Worm (Caenorhabditis elegans): ENCODE results near the gene srg-15.

srg-15 gene

DNA sequence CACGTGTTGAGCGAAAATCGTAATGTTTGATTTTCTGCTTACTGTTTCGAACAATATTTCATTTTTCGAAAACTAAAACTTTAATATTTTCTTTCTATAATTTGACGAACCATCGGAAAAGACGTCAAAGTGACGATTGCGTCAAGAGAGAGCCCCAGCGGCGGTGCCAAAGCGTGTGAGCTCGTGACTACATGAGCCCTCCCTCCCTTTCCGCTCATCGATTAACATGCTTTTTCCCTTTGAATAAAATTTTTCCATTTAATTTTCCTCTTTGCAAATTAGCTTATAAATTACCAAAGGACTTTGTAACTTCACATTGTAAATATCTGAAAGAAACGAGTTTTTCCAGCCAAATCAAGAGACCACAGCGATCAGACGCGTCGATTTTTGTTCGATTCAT is 32.8 kb upstream of the srg-15 start:
- TF ChIP-seq unc-42 (tag; optimal IDR thresholded peaks at IDR 0.05) (peak; percentile 40), ceh-48 (tag; optimal IDR thresholded peaks at IDR 0.05) (peak; percentile 2), eyg-1 (tag; optimal IDR thresholded peaks at IDR 0.05) (no peak), hlh-30 (tag; optimal IDR thresholded peaks at IDR 0.05; ENCODE audit: insufficient read depth) (peak; percentile 25)

DNA sequence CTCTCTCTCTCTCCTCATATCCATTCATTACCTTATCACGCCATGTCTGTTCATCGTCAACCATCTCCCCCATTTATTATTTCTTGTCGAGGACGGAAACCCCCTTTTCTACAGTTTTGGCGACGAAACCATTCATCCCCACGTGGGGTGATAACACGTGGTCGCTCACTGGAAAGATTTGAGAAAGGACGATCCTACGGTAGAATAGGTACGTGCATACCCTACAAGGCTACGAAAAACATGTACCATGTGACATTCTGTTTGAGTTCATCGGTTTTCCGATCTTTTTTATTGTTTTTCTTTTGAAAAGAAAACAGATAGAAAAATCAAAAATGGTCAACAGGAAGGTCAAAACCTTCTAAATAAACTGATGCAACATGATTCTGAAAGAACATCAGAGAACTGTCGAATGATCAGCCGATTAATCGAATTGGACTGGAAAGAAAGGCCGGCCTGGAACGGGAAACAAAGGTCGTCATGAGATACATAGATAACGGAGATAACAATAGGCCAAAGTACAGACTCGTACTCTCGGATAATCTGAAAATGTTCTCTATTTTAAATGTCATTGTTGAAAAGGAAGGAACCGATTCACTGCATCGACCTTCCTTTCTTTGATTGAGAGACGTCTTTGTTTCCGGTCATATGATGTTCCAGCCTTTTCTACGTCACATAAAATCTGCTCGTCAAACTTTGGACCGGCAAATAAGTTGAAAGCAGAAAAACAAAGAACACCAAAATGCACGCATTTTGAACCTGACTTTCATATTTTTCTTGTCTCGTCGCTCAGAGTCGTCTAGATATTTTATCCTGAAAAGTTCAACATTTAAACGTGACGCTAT is 32.0 kb upstream of the srg-15 start:
- TF ChIP-seq Y22D7AL.16 (tag; optimal IDR thresholded peaks at IDR 0.05): no peak
- no peak for TF ChIP-seq C08G9.2 (tag; optimal IDR thresholded peaks at IDR 0.05)
- no peak for TF ChIP-seq ref-2 (tag; optimal IDR thresholded peaks at IDR 0.05)
- no peak for TF ChIP-seq madf-2 (tag; optimal IDR thresholded peaks at IDR 0.05)
- no peak for TF ChIP-seq sox-2 (GFP tag; IDR thresholded peaks at IDR 0.05)
- TF ChIP-seq dve-1 (tag; optimal IDR thresholded peaks at IDR 0.05): no peak
- no peak for TF ChIP-seq mec-3 (tag; optimal IDR thresholded peaks at IDR 0.05; ENCODE audit: borderline replicate concordance)
- TF ChIP-seq K02D7.2 (tag; optimal IDR thresholded peaks at IDR 0.05): no peak
- no peak for TF ChIP-seq nhr-11 (tag; optimal IDR thresholded peaks at IDR 0.05)
- no peak for TF ChIP-seq ceh-2 (tag; optimal IDR thresholded peaks at IDR 0.05)
- no peak for TF ChIP-seq unc-55 (GFP tag; optimal IDR thresholded peaks at IDR 0.05)
- no peak for TF ChIP-seq hlh-8 (tag; optimal IDR thresholded peaks at IDR 0.05)
- TF ChIP-seq F13H6.1 (tag; optimal IDR thresholded peaks at IDR 0.05): no peak
- no peak for TF ChIP-seq dmd-4 (tag; optimal IDR thresholded peaks at IDR 0.05; ENCODE audit: borderline replicate concordance)

- TF ChIP-seq mec-3 (tag; optimal IDR thresholded peaks at IDR 0.05; ENCODE audit: borderline replicate concordance) (no peak), hlh-30 (tag; optimal IDR thresholded peaks at IDR 0.05; ENCODE audit: insufficient read depth) (peak; percentile 35)
Measured at ce11 chrII:8741277-8741676, 31.1 kb upstream of the srg-15 start.

- TF ChIP-seq elt-2 (tag; optimal IDR thresholded peaks at IDR 0.05) (peak; percentile 95), ceh-19 (GFP tag; optimal IDR thresholded peaks at IDR 0.05) (no peak)
Measured at ce11 chrII:8740326-8740949, 30.2 kb upstream of the srg-15 start.

- TF ChIP-seq unc-3 (GFP tag; conservative IDR thresholded peaks at IDR 0.05): no peak
- no peak for TF ChIP-seq unc-3 (tag; optimal IDR thresholded peaks at IDR 0.05)
- no peak for TF ChIP-seq ceh-18 (tag; optimal IDR thresholded peaks at IDR 0.05)
- TF ChIP-seq eyg-1 (tag; optimal IDR thresholded peaks at IDR 0.05): no peak
- no peak for TF ChIP-seq ref-2 (tag; optimal IDR thresholded peaks at IDR 0.05)
- TF ChIP-seq ceh-45 (GFP tag; IDR thresholded peaks at IDR 0.05): no peak
- TF ChIP-seq T23F11.4 (GFP tag; optimal IDR thresholded peaks at IDR 0.05): no peak
- no peak for TF ChIP-seq F13H6.1 (tag; optimal IDR thresholded peaks at IDR 0.05)
- no peak for TF ChIP-seq tbx-2 (tag; optimal IDR thresholded peaks at IDR 0.05)
- no peak for TF ChIP-seq rnt-1 (tag; optimal IDR thresholded peaks at IDR 0.05)
- TF ChIP-seq ceh-34 (tag; optimal IDR thresholded peaks at IDR 0.05): no peak
- no peak for TF ChIP-seq nhr-232 (tag; optimal IDR thresholded peaks at IDR 0.05)
- no peak for TF ChIP-seq sox-2 (GFP tag; IDR thresholded peaks at IDR 0.05)
- TF ChIP-seq ceh-19 (GFP tag; optimal IDR thresholded peaks at IDR 0.05): no peak
- TF ChIP-seq lin-11 (tag; optimal IDR thresholded peaks at IDR 0.05): no peak
- TF ChIP-seq ceh-30 (tag; optimal IDR thresholded peaks at IDR 0.05): no peak
- TF ChIP-seq pros-1 (tag; optimal IDR thresholded peaks at IDR 0.05): no peak
- no peak for TF ChIP-seq fkh-10 (GFP tag; optimal IDR thresholded peaks at IDR 0.05)
- no peak for TF ChIP-seq dmd-4 (tag; optimal IDR thresholded peaks at IDR 0.05; ENCODE audit: borderline replicate concordance)
- no peak for TF ChIP-seq hlh-15 (tag; optimal IDR thresholded peaks at IDR 0.05)
Measured at ce11 chrII:8738955-8739354, 28.7 kb upstream of the srg-15 start.

Measured in whole organism, late embryonic.